Worm (Caenorhabditis elegans) whole organism, L2 larva: ENCODE data around the gene ZK488.6.

ENCODE experiments used
- C34F6.9 ChIP-seq: fragments of 150-350 bp; optimal IDR thresholded peaks from 2 replicates; lab custom pipeline; 2014; ENCODE audit warnings: missing biosample characterization, missing genetic modification characterization
- F13H6.1 ChIP-seq: sonication (generic microtip); optimal IDR thresholded peaks from 2 replicates; lab custom pipeline; 2016; ENCODE audit warnings: missing genetic modification characterization, missing compliant biosample characterization
- R02D3.7 ChIP-seq: fragments of 150-350 bp; optimal IDR thresholded peaks from 2 replicates; lab custom pipeline; 2014; ENCODE audit warnings: missing biosample characterization, missing genetic modification characterization
- Y55F3AM.14 ChIP-seq: fragments of 200-800 bp; sonication (Bioruptor generic); optimal IDR thresholded peaks from 2 replicates; lab custom pipeline; 2018; ENCODE audit warnings: mild to moderate bottlenecking, missing genetic modification characterization, missing compliant biosample characterization
- ZK546.5 ChIP-seq: sonication (generic microtip); optimal IDR thresholded peaks from 2 replicates; lab custom pipeline; 2017; ENCODE audit warnings: missing biosample characterization, missing genetic modification characterization
- alr-1 ChIP-seq: fragments of 150-350 bp; optimal IDR thresholded peaks from 2 replicates; lab custom pipeline; 2014; ENCODE audit warnings: missing biosample characterization, missing genetic modification characterization
- aly-2 ChIP-seq: fragments of 150-350 bp; optimal IDR thresholded peaks from 2 replicates; lab custom pipeline; 2014; ENCODE audit warnings: missing biosample characterization, missing genetic modification characterization
- ceh-16 ChIP-seq: fragments of 150-350 bp; optimal IDR thresholded peaks from 2 replicates; lab custom pipeline; 2014; ENCODE audit warnings: missing biosample characterization, missing genetic modification characterization
- ceh-82 ChIP-seq: fragments of 150-350 bp; optimal IDR thresholded peaks from 2 replicates; lab custom pipeline; 2014; ENCODE audit warnings: missing biosample characterization, missing genetic modification characterization
- crh-2 ChIP-seq: sonication (generic microtip); optimal IDR thresholded peaks from 2 replicates; lab custom pipeline; 2017; ENCODE audit warnings: missing biosample characterization, missing genetic modification characterization
- dmd-4 ChIP-seq: sonication (generic microtip); optimal IDR thresholded peaks from 2 replicates; lab custom pipeline; 2017; ENCODE audit warnings: missing biosample characterization, missing genetic modification characterization
- elt-1 ChIP-seq: fragments of 150-350 bp; optimal IDR thresholded peaks from 2 replicates; lab custom pipeline; 2014; ENCODE audit warnings: missing biosample characterization, missing genetic modification characterization
- gmeb-1 ChIP-seq: fragments of 150-350 bp; optimal IDR thresholded peaks from 2 replicates; lab custom pipeline; 2014; ENCODE audit warnings: missing biosample characterization, missing genetic modification characterization
- lsy-2 ChIP-seq, 2 experiments: fragments of 150-350 bp in 1 of 2; sonication (generic microtip) in 1 of 2; optimal IDR thresholded peaks; 2 replicates each; lab custom pipeline; 2014 to 2017; ENCODE audit warnings: missing biosample characterization in 2 of 2, missing genetic modification characterization in 2 of 2
- mbf-1 ChIP-seq: sonication (generic microtip); optimal IDR thresholded peaks from 2 replicates; lab custom pipeline; 2017; ENCODE audit warnings: missing biosample characterization, missing genetic modification characterization
- mdl-1 ChIP-seq, 2 experiments: fragments of 150-350 bp in 1 of 2; sonication (generic microtip) in 1 of 2; optimal IDR thresholded peaks; 2 replicates each; lab custom pipeline; 2017; ENCODE audit warnings: missing biosample characterization in 2 of 2, missing genetic modification characterization in 2 of 2
- nhr-10 ChIP-seq: sonication (generic microtip); optimal IDR thresholded peaks from 2 replicates; lab custom pipeline; 2017; ENCODE audit warnings: missing biosample characterization, missing genetic modification characterization
- nhr-12 ChIP-seq: fragments of 150-350 bp; optimal IDR thresholded peaks from 2 replicates; lab custom pipeline; 2014; ENCODE audit warnings: missing biosample characterization, missing genetic modification characterization
- nhr-129 ChIP-seq: fragments of 150-350 bp; optimal IDR thresholded peaks from 2 replicates; lab custom pipeline; 2014; ENCODE audit warnings: missing biosample characterization, missing genetic modification characterization
- nhr-21 ChIP-seq: fragments of 150-350 bp; optimal IDR thresholded peaks from 2 replicates; lab custom pipeline; 2014; ENCODE audit warnings: missing biosample characterization, missing genetic modification characterization
- nhr-23 ChIP-seq: fragments of 150-350 bp; optimal IDR thresholded peaks from 2 replicates; lab custom pipeline; 2014; ENCODE audit warnings: missing biosample characterization, missing genetic modification reagents, missing genetic modification characterization
- nhr-237 ChIP-seq: fragments of 150-350 bp; optimal IDR thresholded peaks from 2 replicates; lab custom pipeline; 2014; ENCODE audit warnings: missing biosample characterization, missing genetic modification characterization
- nhr-25 ChIP-seq: fragments of 150-350 bp; sonication (generic microtip); optimal IDR thresholded peaks from 3 replicates; lab custom pipeline; 2014; ENCODE audit warnings: missing biosample characterization, missing genetic modification characterization
- nhr-6 ChIP-seq: fragments of 150-350 bp; optimal IDR thresholded peaks from 2 replicates; lab custom pipeline; 2014; ENCODE audit warnings: missing biosample characterization, missing genetic modification characterization
- peb-1 ChIP-seq: fragments of 150-350 bp; optimal IDR thresholded peaks from 2 replicates; lab custom pipeline; 2014; ENCODE audit warnings: missing biosample characterization, missing genetic modification characterization
- sem-4 ChIP-seq: fragments of 150-350 bp; optimal IDR thresholded peaks from 2 replicates; lab custom pipeline; 2014; ENCODE audit warnings: missing biosample characterization, missing genetic modification reagents, missing genetic modification characterization
- skn-1 ChIP-seq: sonication (generic microtip); optimal IDR thresholded peaks from 2 replicates; lab custom pipeline; 2017; ENCODE audit warnings: missing biosample characterization, missing genetic modification characterization
- sma-3 ChIP-seq: sonication (generic microtip); optimal IDR thresholded peaks from 2 replicates; lab custom pipeline; 2016; ENCODE audit warnings: missing genetic modification reagents, missing genetic modification characterization, missing compliant biosample characterization
- sma-9 ChIP-seq, 2 experiments: fragments of 150-350 bp in 1 of 2; sonication (generic microtip) in 1 of 2; optimal IDR thresholded peaks; 2 replicates each; lab custom pipeline; 2014 to 2016; ENCODE audit warnings: missing genetic modification characterization in 2 of 2, mild to moderate bottlenecking in 1 of 2, missing biosample characterization in 1 of 2, missing compliant biosample characterization in 1 of 2, missing genetic modification reagents in 1 of 2, moderate library complexity in 1 of 2
- snpc-4 ChIP-seq: fragments of 150-350 bp; optimal IDR thresholded peaks from 2 replicates; lab custom pipeline; 2014; ENCODE audit warnings: missing biosample characterization, missing genetic modification characterization
- zag-1 ChIP-seq: fragments of 150-350 bp; optimal IDR thresholded peaks from 2 replicates; lab custom pipeline; 2014; ENCODE audit warnings: missing biosample characterization, missing genetic modification characterization
- ztf-1 ChIP-seq: fragments of 200-800 bp; sonication (Bioruptor generic); conservative IDR thresholded peaks from 2 replicates; pipeline ENCODE4 v1.3.6; 2022; ENCODE audit warnings: missing genetic modification characterization, missing compliant biosample characterization
- ztf-11 ChIP-seq: sonication (generic microtip); optimal IDR thresholded peaks from 2 replicates; lab custom pipeline; 2017; ENCODE audit warnings: missing biosample characterization, missing genetic modification characterization
- ztf-4 ChIP-seq: fragments of 150-350 bp; optimal IDR thresholded peaks from 2 replicates; lab custom pipeline; 2014; ENCODE audit warnings: missing biosample characterization, missing genetic modification characterization

The ZK488.6 gene

ce11 chrV:590182-590581, at the start of gene ZK488.6:
Gene ZK488.6 (plus strand): TSS chrV:590482.
- TF ChIP-seq crh-2 (no peak), sma-3 (GFP tag; lab: Kevin White, UChicago) (no peak), gmeb-1 (tag; lab: Kevin White, UChicago) (no peak), ztf-1 (GFP tag; lab: Robert Waterston, UW) (no peak)

ce11 chrV:541470-541869, 48.8 kb upstream of the ZK488.6 start:
- TF ChIP-seq sem-4 (no peak), elt-1 (tag; lab: Kevin White, UChicago) (peak; percentile 31), Y55F3AM.14 (GFP tag; lab: Kevin White, UChicago) (no peak), sma-9 (GFP tag; optimal IDR thresholded peaks at IDR 0.05; lab: Kevin White, UChicago) (peak; percentile 50), sma-9 (tag; optimal IDR thresholded peaks at IDR 0.05; lab: Kevin White, UChicago) (no peak)

ce11 chrV:543169-543568, 47.1 kb upstream of the ZK488.6 start, which contains the start of gene C14C6.3:
Gene C14C6.3 (plus strand): TSS chrV:543469.
- TF ChIP-seq sma-9 (GFP tag; optimal IDR thresholded peaks at IDR 0.05; lab: Kevin White, UChicago) (no peak), sma-9 (tag; optimal IDR thresholded peaks at IDR 0.05; lab: Kevin White, UChicago) (no peak), ztf-4 (tag; lab: Kevin White, UChicago) (no peak), snpc-4 (tag; lab: Kevin White, UChicago) (no peak), lsy-2 (tag; optimal IDR thresholded peaks at IDR 0.05; lab: Kevin White, UChicago) (no peak), skn-1 (tag; lab: Kevin White, UChicago) (no peak), dmd-4 (tag; lab: Kevin White, UChicago) (no peak), crh-2 (no peak), ceh-82 (tag; lab: Kevin White, UChicago) (no peak), aly-2 (tag; lab: Kevin White, UChicago) (no peak), nhr-6 (no peak)

ce11 chrV:547980-548379, 42.3 kb upstream of the ZK488.6 start, which contains the start of gene C14C6.6:
Gene C14C6.6 (minus strand): TSS chrV:548080.
- no peak for TF ChIP-seq nhr-129 (tag; lab: Kevin White, UChicago)
- no peak for TF ChIP-seq nhr-21 (tag; lab: Kevin White, UChicago)
- no peak for TF ChIP-seq ZK546.5 (tag; lab: Kevin White, UChicago)
- TF ChIP-seq aly-2 (tag; lab: Kevin White, UChicago) = no peak
- TF ChIP-seq, all 48 proteins: peak for 0

- TF ChIP-seq sem-4 (no peak), nhr-10 (tag; lab: Kevin White, UChicago) (no peak), lsy-2 (tag; optimal IDR thresholded peaks at IDR 0.05; lab: Kevin White, UChicago) (no peak)
- TF ChIP-seq, all 48 proteins: peak for 0
Measured at ce11 chrV:552406-552805, 37.9 kb upstream of the ZK488.6 start.

- TF ChIP-seq mbf-1 (tag; lab: Kevin White, UChicago) (no peak), ztf-1 (GFP tag; lab: Robert Waterston, UW) (no peak), nhr-129 (tag; lab: Kevin White, UChicago) (no peak), nhr-10 (tag; lab: Kevin White, UChicago) (no peak), sma-3 (GFP tag; lab: Kevin White, UChicago) (no peak), nhr-21 (tag; lab: Kevin White, UChicago) (no peak), sma-9 (GFP tag; optimal IDR thresholded peaks at IDR 0.05; lab: Kevin White, UChicago) (no peak), sma-9 (tag; optimal IDR thresholded peaks at IDR 0.05; lab: Kevin White, UChicago) (no peak), gmeb-1 (tag; lab: Kevin White, UChicago) (no peak), sem-4 (no peak), nhr-12 (no peak), ceh-16 (tag; lab: Kevin White, UChicago) (no peak), nhr-237 (no peak), ZK546.5 (tag; lab: Kevin White, UChicago) (no peak), nhr-6 (no peak), alr-1 (no peak)
Measured at ce11 chrV:553067-553466, 37.2 kb upstream of the ZK488.6 start, which contains the start of gene C14C6.8. Gene C14C6.8 (minus strand): TSS chrV:553167.

ce11 chrV:556055-556454, 34.2 kb upstream of the ZK488.6 start, which contains the start of gene srx-8:
Gene srx-8 (minus strand): TSS chrV:556155.
- TF ChIP-seq snpc-4 (tag; lab: Kevin White, UChicago) (no peak), aly-2 (tag; lab: Kevin White, UChicago) (no peak), mbf-1 (tag; lab: Kevin White, UChicago) (no peak), sma-3 (GFP tag; lab: Kevin White, UChicago) (no peak), C34F6.9 (tag; lab: Kevin White, UChicago) (no peak), F13H6.1 (tag; lab: Kevin White, UChicago) (no peak), ztf-11 (no peak), lsy-2 (tag; optimal IDR thresholded peaks at IDR 0.05; lab: Kevin White, UChicago) (no peak), zag-1 (no peak), R02D3.7 (no peak), nhr-23 (tag; lab: Kevin White, UChicago) (no peak), nhr-129 (tag; lab: Kevin White, UChicago) (no peak), peb-1 (no peak), mdl-1 (tag; optimal IDR thresholded peaks at IDR 0.05; lab: Kevin White, UChicago) (no peak), crh-2 (no peak), nhr-25 (tag; lab: Kevin White, UChicago) (no peak), elt-1 (tag; lab: Kevin White, UChicago) (no peak)
- TF ChIP-seq, all 48 proteins: peak for 0
